Worm (Caenorhabditis elegans) whole organism, dauer: ENCODE results near the gene C08F8.2.

Experiments used
- unc-62 ChIP-seq: sonication (generic microtip); optimal IDR thresholded peaks from 2 replicates; lab custom pipeline; 2017; ENCODE audit warnings: missing biosample characterization, missing genetic modification reagents, missing genetic modification characterization

C08F8.2 gene

DNA sequence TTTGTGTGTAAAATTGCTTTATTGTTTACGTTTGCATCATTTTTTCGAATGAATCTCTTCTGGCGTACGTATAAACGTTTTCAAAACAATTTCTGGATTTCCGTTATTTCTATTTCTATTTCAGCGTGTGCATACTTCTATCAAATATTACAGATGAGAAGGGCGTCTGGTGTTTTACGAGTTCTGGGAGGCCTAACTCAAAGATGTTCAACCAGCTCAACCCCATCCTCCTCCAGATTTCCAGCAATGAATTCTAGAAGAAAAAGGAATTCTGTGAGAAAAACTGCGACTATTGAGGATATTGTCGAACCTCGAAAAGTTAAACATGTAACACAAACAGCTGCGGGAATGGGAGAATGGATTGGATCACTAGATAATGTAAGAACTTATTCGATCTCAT lies at the start of gene C08F8.2:
Gene C08F8.2, plus strand, starts transcription at position 154 of the 400 bp plus-strand sequence.
- no peak for TF ChIP-seq unc-62

DNA sequence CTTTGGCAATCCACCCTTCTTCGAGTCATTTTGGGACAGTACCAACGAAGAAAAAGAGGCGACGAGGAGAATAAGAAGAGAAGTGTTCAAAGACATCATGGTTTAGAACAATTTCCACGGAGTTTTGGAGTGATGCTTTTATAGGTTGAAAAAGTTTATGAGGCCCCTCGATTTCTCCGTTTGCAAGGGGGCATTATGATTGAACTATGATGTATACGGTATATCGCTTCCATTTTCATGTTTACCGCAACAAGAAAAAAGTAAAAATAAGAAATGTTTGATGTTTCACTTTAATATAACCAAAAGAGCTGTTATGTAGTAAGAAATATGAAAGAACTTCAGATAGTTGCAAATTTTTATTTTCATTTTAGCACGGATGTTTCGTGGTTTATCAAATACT lies 49.4 kb upstream of the C08F8.2 start, which contains the start of gene srlf-18:
Gene srlf-18, minus strand, starts transcription at position 101 of the 400 bp plus-strand sequence.
- TF ChIP-seq unc-62 = no peak

DNA sequence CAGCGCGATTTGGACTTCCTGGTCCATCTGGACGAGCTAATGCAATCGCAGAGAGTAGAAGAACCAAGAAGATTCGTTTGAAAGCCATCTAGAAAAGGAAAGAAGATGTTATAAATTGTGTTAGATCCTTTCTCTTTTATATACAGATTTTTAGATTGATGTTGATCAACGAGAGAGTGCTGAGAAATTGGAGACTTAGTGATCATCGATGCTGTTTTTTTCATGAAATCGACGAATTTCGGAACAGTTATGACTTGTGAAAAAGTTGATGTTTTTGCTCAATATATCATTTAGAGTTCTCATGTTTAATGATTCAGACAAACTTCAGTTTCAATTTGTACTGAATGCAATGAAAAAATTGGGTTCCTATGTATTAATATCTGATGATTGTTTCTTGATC lies 48.2 kb upstream of the C08F8.2 start, which contains the start of gene srlf-17:
Gene srlf-17, minus strand, starts transcription at position 101 of the 400 bp plus-strand sequence.
- TF ChIP-seq unc-62 = no peak

DNA sequence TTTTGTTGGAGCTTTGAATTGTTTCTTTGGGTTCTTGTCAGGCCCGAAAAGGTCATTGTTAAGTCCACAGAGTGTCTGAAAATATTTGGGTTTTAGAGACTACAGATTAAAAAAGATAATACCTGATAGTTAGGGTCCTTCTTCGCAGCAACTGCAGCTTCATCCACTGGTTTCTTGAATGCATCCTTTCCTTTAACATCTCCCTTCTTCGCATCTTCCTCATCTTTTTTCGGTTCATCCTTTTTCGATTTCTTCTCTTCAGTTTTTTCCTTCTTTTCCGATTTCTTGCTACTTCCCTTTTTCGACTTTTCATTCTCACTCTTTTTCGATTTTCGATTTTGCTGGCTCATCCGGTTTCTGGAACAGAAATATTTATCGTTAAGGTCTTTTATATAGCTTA lies 47.3 kb upstream of the C08F8.2 start:
- no peak for TF ChIP-seq unc-62

DNA sequence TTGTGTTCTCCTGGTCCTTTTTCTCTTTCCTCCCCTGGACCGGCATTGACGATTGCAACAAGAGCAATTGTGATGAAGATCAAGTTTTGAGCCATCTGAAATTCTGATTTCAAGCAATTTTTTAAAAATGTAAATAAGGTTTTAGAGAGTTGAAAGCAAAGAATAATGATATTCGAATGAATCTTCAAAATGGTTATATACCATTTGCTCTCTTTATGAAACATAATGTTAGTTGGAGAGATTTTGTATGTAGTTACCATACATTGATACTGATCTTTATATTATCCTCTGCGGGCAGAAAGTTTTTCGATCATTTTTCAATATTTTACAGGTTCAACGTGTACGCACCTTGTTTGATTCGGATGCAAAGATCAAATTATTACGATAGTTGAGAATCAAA lies 45.1 kb upstream of the C08F8.2 start, which contains the start of gene srlf-24:
Gene srlf-24, minus strand, starts transcription at position 101 of the 400 bp plus-strand sequence.
- TF ChIP-seq unc-62 = no peak

DNA sequence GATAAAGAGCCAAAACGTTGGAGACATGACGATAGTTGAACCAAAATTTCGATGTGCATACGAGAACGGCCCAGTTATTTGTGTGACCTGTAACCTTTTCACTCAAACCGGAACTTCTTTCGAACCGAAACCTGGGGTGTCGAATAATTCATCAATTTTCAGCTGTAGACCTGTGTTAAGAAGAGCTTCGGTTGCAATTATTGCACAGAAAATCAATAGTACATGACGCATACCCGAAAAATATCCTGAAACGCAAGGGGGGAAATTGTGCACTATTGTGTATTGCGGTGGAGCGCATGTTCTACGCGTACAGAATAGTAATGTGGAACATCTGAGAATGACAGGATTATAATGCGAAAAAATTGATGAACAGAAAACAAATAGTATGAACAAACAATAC lies 41.0 kb upstream of the C08F8.2 start, which contains the start of gene pigk-1:
Gene pigk-1, minus strand, starts transcription at position 248 of the 400 bp plus-strand sequence.
- TF ChIP-seq unc-62 = no peak

DNA sequence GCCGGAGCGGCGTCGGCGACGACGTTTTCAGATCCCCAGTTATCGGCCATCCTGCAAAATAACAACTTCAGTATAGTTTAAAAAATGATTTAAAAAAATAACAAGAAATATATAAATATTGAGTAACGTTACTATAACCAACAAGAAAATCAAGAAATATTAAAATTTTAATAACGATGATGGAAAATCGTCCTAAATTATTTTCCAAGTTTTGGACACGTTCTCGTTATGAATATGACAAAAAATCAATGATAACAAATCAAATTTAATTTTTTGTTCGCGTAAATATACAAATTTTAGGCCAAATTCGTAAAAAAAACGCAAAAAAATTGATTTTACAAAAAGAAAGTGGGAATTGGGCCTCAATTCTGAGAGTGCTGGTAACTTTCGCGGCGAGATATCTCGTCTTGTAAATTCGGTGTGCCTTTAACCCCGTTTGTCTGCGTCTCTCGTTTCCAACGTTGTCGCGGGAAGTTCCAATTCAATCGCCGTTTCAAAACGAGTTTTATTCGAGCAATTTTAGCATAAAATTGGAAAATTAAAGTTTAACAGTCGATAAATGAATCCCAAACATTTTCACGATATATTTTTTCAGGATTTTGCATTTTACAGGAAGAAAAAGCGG lies 39.7 kb upstream of the C08F8.2 start, which contains the start of gene rps-5:
Gene rps-5, minus strand, starts transcription at position 51 of the 625 bp plus-strand sequence.
- TF ChIP-seq unc-62 = no peak

DNA sequence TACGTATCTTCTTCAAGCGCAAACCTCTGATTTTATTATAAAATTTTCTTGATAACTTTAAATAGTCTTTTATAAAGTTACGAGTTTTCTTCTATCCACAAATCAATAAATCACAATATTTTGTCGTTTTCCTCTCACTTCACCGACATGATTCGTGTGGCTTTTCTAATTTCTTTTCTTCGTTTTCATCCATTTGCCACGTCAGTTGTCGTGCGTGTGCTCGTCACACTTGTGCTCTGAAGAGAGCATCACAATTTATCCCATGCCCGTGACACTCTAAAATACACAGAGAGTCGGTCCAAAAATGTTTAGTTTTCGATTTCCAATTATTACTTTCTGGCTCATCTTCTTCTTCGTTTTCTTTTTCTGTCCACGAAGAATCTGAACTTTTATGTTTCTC lies 38.9 kb upstream of the C08F8.2 start:
- no peak for TF ChIP-seq unc-62

DNA sequence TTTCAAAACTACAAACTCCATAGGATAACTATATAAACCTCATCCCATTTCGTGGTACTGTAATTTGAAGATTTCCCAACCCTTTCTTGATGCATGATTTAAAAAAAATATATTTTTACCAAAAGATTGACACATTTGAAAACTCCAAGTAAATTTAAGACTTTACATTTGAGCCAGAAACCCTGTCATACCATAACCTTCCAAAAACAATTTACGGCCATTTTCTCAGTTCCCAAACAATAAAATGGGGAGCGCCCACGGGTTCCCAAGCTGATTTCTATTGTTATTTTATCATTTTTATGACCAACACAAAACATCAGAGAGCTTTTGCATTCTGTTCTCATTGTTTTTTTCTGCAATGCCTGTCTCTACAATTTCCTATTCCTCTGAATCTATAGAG lies 38.2 kb upstream of the C08F8.2 start, which contains the start of gene clc-9:
Gene clc-9, plus strand, starts transcription at position 301 of the 400 bp plus-strand sequence.
- TF ChIP-seq unc-62 = no peak

DNA sequence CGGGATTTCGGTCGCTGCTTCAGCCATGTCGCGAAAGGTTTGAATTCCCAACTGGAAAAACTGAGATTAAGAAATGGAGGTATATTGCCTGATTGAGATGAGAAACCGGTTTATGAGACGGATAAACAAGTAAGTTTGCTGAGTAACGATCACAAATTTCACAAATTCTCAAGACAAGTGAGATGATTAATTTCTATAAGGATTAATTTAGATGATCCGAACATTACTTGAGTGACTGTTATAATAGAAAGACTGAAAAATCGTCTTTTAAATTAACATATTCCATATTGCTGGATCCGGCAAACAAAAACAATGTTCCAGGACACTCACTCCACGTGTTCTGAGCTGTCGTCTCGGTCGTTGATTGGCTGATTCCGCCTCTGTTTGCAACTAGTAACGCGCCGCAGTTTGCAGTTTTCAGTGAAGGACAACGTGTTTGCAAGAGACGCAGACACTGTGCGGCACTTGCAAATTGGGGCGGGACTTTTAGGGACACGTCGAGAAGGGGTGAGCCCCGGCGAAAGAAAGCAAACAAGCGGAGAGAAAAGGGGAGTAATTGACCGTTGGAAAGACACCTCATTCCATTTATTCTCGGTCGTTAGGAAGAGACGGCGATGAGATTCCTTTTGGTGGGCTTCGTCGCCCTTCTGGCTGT lies 31.8 kb upstream of the C08F8.2 start, which contains the start of the genes imp-2 and enpl-1:
Gene imp-2, minus strand, starts transcription at position 51 of the 655 bp plus-strand sequence.
Gene enpl-1, plus strand, starts transcription at position 462 of the 655 bp plus-strand sequence.
- no peak for TF ChIP-seq unc-62

DNA sequence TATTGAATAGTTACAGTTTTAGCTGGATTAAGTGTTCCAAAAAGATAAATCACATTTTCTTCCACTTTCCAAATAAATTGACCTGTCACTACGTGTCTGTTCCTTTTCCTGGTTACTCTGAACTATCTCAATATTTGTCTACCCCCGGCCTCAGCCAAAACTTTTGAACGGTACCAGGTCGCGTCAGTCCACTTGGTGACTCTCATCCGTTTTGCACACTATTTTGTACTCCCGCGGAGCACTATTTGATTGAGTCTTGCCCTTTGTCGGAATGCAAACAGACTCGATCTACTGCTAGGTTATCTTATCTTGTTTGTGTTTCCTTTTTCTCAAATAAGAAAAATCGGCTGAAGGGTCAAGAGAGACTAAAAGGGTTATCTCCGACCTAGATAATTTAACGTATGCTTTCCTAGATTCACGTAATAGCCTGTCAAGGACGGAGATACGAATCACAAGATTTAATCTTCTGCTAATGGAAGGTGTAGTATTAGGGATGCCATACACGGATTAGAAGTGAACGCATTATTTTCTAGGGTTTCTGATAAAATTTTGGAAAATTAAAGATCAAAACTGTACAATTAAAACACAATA lies 30.7 kb upstream of the C08F8.2 start:
- no peak for TF ChIP-seq unc-62

DNA sequence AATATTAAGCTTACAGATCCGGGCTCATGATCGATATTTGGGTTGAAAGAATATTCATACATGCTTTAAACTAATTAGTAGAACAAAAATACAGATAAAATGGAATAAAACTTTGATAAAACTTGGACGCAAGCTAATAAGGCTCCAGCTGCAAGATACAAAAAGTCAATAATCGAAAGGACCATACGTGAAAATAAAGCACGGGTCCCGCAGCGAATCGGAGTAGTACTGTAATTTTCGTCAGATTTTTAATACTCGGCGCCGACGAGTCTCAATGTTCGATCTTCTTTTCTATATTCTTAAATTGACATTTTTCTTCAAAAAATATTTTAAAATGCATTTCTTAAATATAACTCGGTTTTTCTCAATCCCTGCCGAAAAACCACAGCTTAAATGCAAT lies 26.1 kb upstream of the C08F8.2 start, which contains the start of gene spo-11:
Gene spo-11, minus strand, starts transcription at position 189 of the 400 bp plus-strand sequence.
- TF ChIP-seq unc-62 = no peak

DNA sequence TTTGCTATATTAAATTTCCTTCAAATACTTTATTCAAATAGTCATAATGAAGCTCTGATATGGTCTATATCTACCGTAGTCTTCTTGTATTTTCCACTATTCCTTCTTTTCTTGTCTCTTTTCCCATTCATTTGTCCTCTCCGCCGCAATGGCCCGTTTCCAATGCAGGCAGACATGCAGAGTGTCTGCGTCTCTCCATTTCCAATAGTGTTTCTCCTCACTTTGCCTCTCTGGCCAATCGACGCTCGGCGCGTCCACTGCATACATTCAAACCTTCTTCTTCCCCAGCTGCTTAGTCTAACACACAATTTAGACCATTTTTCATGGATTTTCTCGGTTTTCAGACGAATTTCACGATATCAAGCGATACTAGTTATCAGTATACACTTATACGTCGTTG lies 25.6 kb upstream of the C08F8.2 start:
- TF ChIP-seq unc-62 = no peak

DNA sequence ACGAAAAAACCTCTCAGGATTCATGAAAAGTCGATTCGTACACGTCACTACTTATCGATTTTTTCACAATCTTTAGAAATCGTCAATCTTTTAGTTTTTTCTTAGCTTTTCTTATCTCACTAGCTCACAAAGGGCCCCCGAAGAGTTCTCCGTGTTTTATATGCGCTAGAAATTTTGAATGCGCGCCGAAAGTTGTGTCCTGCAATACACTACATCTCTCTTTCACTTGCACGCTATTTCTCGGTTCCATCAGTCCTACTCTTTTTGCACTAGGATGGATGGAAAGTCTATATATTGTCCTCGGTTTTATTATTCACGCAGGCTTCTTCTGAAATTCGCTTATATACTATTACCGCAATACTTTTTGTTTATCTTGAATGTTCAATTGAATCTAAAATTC lies 25.2 kb upstream of the C08F8.2 start:
- TF ChIP-seq unc-62 = no peak

DNA sequence TGAATTAATAATTGTTTCAGACTA lies 25.0 kb upstream of the C08F8.2 start, which contains the start of gene swsn-4:
Gene swsn-4, plus strand, starts transcription at position 21 of the 24 bp plus-strand sequence.
- TF ChIP-seq unc-62 = no peak

DNA sequence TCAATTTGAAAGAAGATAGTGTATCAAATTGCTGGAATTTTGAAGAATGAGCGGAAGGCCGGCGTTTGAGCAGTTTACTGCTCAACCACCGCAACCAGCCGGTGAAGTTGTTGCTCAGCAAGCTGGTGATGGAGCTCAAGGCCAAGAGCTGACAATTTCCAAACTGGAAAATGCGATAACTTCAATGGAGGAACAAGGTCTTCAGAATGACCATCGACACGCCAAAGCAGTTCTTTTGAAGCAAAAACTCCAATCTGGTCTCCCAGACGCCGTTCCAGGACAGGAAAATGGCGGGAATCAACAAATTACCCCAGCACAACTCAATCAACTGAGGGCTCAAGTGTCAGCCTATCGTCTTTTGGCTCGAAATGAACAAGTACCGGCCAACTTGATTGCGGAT lies 24.8 kb upstream of the C08F8.2 start:
- no peak for TF ChIP-seq unc-62

DNA sequence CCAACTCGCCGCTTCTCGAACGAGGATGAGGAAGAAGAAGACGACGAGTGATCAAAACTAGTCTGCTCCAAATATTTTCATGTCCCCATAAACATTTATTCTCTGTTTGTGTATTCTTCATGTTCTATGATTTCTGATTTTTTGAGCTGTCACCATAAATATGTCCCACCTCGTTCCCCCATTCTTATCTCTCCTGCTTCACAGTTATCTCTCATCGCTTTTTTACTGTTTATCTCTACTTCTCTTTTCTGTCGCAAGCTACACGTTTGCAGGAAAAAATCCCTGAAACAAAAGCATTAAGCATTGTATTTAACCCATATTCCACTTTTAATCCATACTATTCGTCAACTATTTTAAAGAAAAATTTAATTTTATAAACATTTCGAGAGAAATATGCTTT lies 20.0 kb upstream of the C08F8.2 start:
- TF ChIP-seq unc-62 = no peak

DNA sequence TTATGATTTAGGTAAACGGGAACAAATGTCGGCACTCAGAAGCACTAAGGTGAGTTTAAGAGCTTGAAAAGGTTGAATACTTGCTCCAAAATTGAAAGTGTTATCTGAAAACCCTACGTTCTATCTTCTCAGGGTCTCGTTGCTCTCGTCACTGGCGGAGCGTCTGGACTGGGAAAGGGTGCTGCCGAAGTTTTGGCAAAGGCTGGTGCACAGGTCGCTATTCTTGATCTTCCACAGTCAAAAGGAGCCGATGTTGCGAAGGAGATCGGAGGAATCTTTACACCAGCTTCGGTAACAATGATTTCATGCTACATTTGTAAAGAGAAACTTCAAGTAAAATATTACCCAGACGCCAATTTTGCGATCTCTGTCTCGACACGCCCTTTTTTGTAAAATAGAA lies 19.5 kb upstream of the C08F8.2 start, which contains the start of gene ard-1:
Gene ard-1, plus strand, starts transcription at position 12 of the 400 bp plus-strand sequence.
- no peak for TF ChIP-seq unc-62
